Fruit fly (Drosophila melanogaster) whole organism, larva: ENCODE data around the gene sgg.

Experiments used
- noc ChIP-seq: fragments of 200-800 bp; sonication (Bioruptor generic); optimal IDR thresholded peaks from 3 replicates; lab custom pipeline; 2019; ENCODE audit warnings: missing biosample characterization, mild to moderate bottlenecking, missing genetic modification characterization, moderate library complexity

The sgg gene

dm6 chrX:2726420-2726819 lies 92.7 kb downstream of the sgg start, which contains the start of gene vilya:
Gene vilya, plus strand, starts transcription at chrX:2726678.
- TF ChIP-seq noc (tag; lab: Kevin White, UChicago) = no peak

- no peak for TF ChIP-seq noc (tag; lab: Kevin White, UChicago)
These were observed 93.8 kb downstream of the sgg start, which contains the start of gene dwg for dm6 chrX:2727506-2727905. Gene dwg, plus strand, starts transcription at chrX:2727698.
